Worm (Caenorhabditis elegans) whole organism, early embryonic: ENCODE data around the gene pbo-5.

ENCODE experiments used
- ama-1 ChIP-seq: fragments of 150-350 bp; optimal IDR thresholded peaks from 2 replicates; lab custom pipeline; 2014
- flt-1 ChIP-seq: fragments of 200-800 bp; sonication (Bioruptor generic); IDR thresholded peaks from 2 replicates; pipeline ENCODE4 v1.3.6; 2022; ENCODE audit warnings: missing genetic modification characterization, missing compliant biosample characterization
- hmbx-1 ChIP-seq: sonication (generic microtip); optimal IDR thresholded peaks from 2 replicates; lab custom pipeline; 2016; ENCODE audit warnings: mild to moderate bottlenecking, missing genetic modification characterization, missing compliant biosample characterization

- no peak for TF ChIP-seq hmbx-1 (tag; lab: Kevin White, UChicago)
- no peak for TF ChIP-seq ama-1 (lab: Kevin White, UChicago)
- no peak for TF ChIP-seq flt-1 (GFP tag; lab: Robert Waterston, UW)
These were observed 48.9 kb upstream of the pbo-5 start for ce11 chrV:20866406-20866805.
